Worm (Caenorhabditis elegans) whole organism, mixed stage, embryonic: ENCODE measurements around the gene col-178.

Experiments
- ceh-43 ChIP-seq: fragments of 200-800 bp; sonication (Bioruptor generic); optimal IDR thresholded peaks from 2 replicates; lab custom pipeline; 2018; ENCODE audit warnings: mild to moderate bottlenecking, missing genetic modification characterization, moderate library complexity, missing compliant biosample characterization
- ceh-83 ChIP-seq: fragments of 200-800 bp; sonication (Bioruptor generic); optimal IDR thresholded peaks from 2 replicates; lab custom pipeline; 2018; ENCODE audit warnings: mild to moderate bottlenecking, missing genetic modification characterization, missing compliant biosample characterization
- elt-3 ChIP-seq: fragments of 150-350 bp; optimal IDR thresholded peaks from 2 replicates; lab custom pipeline; 2014; ENCODE audit warnings: missing biosample characterization, missing genetic modification characterization
- nhr-12 ChIP-seq: fragments of 150-350 bp; optimal IDR thresholded peaks from 2 replicates; lab custom pipeline; 2014; ENCODE audit warnings: missing biosample characterization, missing genetic modification characterization
- nhr-28 ChIP-seq: fragments of 150-350 bp; optimal IDR thresholded peaks from 2 replicates; lab custom pipeline; 2014; ENCODE audit warnings: missing biosample characterization, missing genetic modification characterization
- snpc-4 ChIP-seq: fragments of 150-350 bp; optimal IDR thresholded peaks from 2 replicates; lab custom pipeline; 2014; ENCODE audit warnings: missing biosample characterization, missing genetic modification characterization
- unc-39 ChIP-seq: fragments of 150-350 bp; optimal IDR thresholded peaks from 2 replicates; lab custom pipeline; 2014; ENCODE audit warnings: missing biosample characterization, missing genetic modification characterization
- unc-62 ChIP-seq: fragments of 150-350 bp; optimal IDR thresholded peaks from 2 replicates; lab custom pipeline; 2014; ENCODE audit warnings: missing biosample characterization, missing genetic modification reagents, missing genetic modification characterization
- ztf-11 ChIP-seq: fragments of 150-350 bp; optimal IDR thresholded peaks from 2 replicates; lab custom pipeline; 2014; ENCODE audit warnings: missing biosample characterization, missing genetic modification characterization

DNA sequence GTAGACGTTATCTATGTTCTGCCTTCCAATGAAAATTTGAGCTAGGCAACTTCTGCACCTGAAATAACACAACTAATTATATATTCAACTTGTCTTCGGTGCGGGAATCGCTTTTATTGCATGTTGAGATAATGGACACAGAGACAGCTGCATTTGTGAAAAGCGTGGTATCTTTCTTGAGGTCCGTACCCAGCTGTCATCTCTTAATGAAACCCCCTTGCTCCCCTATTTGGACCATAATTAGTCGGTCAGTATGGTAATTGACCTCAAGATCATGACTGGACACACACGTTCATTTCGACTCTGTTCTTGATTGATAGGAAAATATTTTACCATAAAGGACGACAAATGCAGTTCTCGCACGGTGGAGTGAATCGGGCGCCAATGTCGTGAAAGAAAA, 12.1 kb downstream of the col-178 start:
- no peak for TF ChIP-seq nhr-28
- peak; percentile 37 for TF ChIP-seq ceh-43 (GFP tag; lab: Kevin White, UChicago)
- no peak for TF ChIP-seq snpc-4 (tag; lab: Kevin White, UChicago)
- TF ChIP-seq nhr-12 (tag; lab: Kevin White, UChicago), result no peak
- TF ChIP-seq elt-3, result no peak
- TF ChIP-seq ztf-11 (tag; lab: Kevin White, UChicago), result no peak
- no peak for TF ChIP-seq unc-62 (GFP tag; lab: Kevin White, UChicago)
- TF ChIP-seq unc-39 (tag; lab: Kevin White, UChicago), result no peak
- no peak for TF ChIP-seq ceh-83 (GFP tag; lab: Kevin White, UChicago)
